Worm (Caenorhabditis elegans): ENCODE results near the gene R148.4.

R148.4 gene

ce11 chrIII:3143657-3144056 lies 27.7 kb upstream of the R148.4 start, which contains the start of gene C44B11.4:
C44B11.4 (minus strand) TSS chrIII:3143757.
- TF ChIP-seq egl-27 (tag; optimal IDR thresholded peaks at IDR 0.05) (no peak), unc-39 (tag; optimal IDR thresholded peaks at IDR 0.05) (no peak), dmd-4 (tag; optimal IDR thresholded peaks at IDR 0.05) (no peak), sem-4 (tag; optimal IDR thresholded peaks at IDR 0.05) (no peak), nhr-77 (tag; optimal IDR thresholded peaks at IDR 0.05) (no peak), ceh-16 (tag; optimal IDR thresholded peaks at IDR 0.05) (no peak), nhr-10 (tag; optimal IDR thresholded peaks at IDR 0.05) (no peak), sma-9 (GFP tag; optimal IDR thresholded peaks at IDR 0.05) (no peak), sma-9 (tag; optimal IDR thresholded peaks at IDR 0.05) (no peak), nhr-237 (tag; optimal IDR thresholded peaks at IDR 0.05) (no peak), F13H6.1 (tag; optimal IDR thresholded peaks at IDR 0.05) (no peak), elt-1 (tag; optimal IDR thresholded peaks at IDR 0.05) (no peak), nhr-11 (tag; optimal IDR thresholded peaks at IDR 0.05) (no peak), nhr-12 (tag; optimal IDR thresholded peaks at IDR 0.05) (no peak), nhr-23 (tag; optimal IDR thresholded peaks at IDR 0.05) (no peak), ama-1 (optimal IDR thresholded peaks at IDR 0.05) (no peak), nhr-129 (tag; optimal IDR thresholded peaks at IDR 0.05) (no peak), sma-3 (GFP tag; optimal IDR thresholded peaks at IDR 0.05) (no peak), nhr-6 (tag; optimal IDR thresholded peaks at IDR 0.05) (no peak), blmp-1 (tag; optimal IDR thresholded peaks at IDR 0.05; ENCODE audit: insufficient read depth) (no peak), ztf-4 (tag; optimal IDR thresholded peaks at IDR 0.05) (no peak)

ce11 chrIII:3152848-3153247 lies 18.5 kb upstream of the R148.4 start, which contains the start of gene C44B11.6:
C44B11.6 (plus strand) TSS chrIII:3153148.
- TF ChIP-seq skn-1 (tag; optimal IDR thresholded peaks at IDR 0.05), result no peak
- TF ChIP-seq nhr-23 (tag; optimal IDR thresholded peaks at IDR 0.05), result no peak
- no peak for TF ChIP-seq lsy-2 (tag; optimal IDR thresholded peaks at IDR 0.05)

DNA sequence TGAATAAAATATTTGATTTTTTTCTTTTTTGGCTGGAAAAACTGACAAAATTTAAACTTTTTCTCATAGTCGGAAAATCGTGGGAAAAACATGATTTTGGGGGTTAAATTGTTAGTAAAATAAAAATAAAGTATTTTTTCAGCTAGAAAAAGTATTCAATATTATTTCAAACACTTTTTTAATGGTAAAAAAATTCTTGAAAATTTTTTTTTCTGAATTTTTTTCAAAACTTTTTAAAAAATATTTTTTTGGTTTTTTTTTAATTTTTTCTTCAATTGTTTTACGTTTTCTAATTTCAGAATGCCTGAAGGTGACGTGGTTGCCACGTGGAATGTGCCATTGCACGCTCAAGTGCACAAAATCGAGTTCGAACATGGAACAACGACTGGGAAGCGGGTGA lies 16.4 kb upstream of the R148.4 start, which contains the start of gene C44B11.1:
Gene C44B11.1, plus strand, starts transcription at position 301 of the 400 bp plus-strand sequence.
- TF ChIP-seq ztf-11 (tag; optimal IDR thresholded peaks at IDR 0.05) (no peak), elt-3 (tag; optimal IDR thresholded peaks at IDR 0.05) (no peak), sem-4 (tag; optimal IDR thresholded peaks at IDR 0.05) (no peak), skn-1 (tag; optimal IDR thresholded peaks at IDR 0.05) (no peak), sma-3 (GFP tag; optimal IDR thresholded peaks at IDR 0.05) (no peak), nhr-6 (tag; optimal IDR thresholded peaks at IDR 0.05) (no peak), C34F6.9 (tag; optimal IDR thresholded peaks at IDR 0.05) (no peak), ceh-16 (tag; optimal IDR thresholded peaks at IDR 0.05) (no peak), nhr-21 (tag; optimal IDR thresholded peaks at IDR 0.05) (no peak), ztf-1 (GFP tag; conservative IDR thresholded peaks at IDR 0.05) (no peak), gmeb-1 (tag; optimal IDR thresholded peaks at IDR 0.05) (no peak), lin-39 (tag; optimal IDR thresholded peaks at IDR 0.05) (no peak), nhr-25 (tag; optimal IDR thresholded peaks at IDR 0.05) (no peak)

DNA sequence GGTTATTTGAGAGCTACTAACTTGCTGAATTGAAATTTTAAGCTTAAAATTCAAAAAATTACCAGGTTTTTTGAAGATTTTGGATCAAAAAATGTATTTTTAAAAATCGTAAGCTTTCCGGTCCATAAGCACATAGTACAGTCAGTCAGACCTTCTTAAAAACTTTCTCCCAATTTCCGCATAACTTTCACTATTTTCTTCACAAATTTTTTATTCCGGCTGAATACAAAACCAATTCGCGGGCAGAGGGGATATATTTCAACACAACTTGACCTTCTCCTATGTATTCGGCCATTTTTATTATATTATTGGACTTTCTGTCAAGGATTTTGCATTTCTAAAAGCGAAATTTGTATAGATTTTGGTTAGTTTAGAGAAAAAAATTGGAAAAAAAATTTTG lies 10.9 kb upstream of the R148.4 start:
- TF ChIP-seq sma-3 (GFP tag; optimal IDR thresholded peaks at IDR 0.05) (no peak), aly-2 (tag; optimal IDR thresholded peaks at IDR 0.05) (no peak), R02D3.7 (tag; optimal IDR thresholded peaks at IDR 0.05) (no peak), F13H6.1 (tag; optimal IDR thresholded peaks at IDR 0.05) (no peak), skn-1 (tag; optimal IDR thresholded peaks at IDR 0.05) (no peak), nhr-25 (tag; optimal IDR thresholded peaks at IDR 0.05) (no peak), blmp-1 (tag; optimal IDR thresholded peaks at IDR 0.05; ENCODE audit: insufficient read depth) (no peak), alr-1 (tag; optimal IDR thresholded peaks at IDR 0.05) (no peak), mab-5 (tag; optimal IDR thresholded peaks at IDR 0.05) (no peak), Y55F3AM.14 (GFP tag; optimal IDR thresholded peaks at IDR 0.05) (no peak), unc-39 (tag; optimal IDR thresholded peaks at IDR 0.05) (no peak), ZK546.5 (tag; optimal IDR thresholded peaks at IDR 0.05) (no peak), lin-11 (tag; optimal IDR thresholded peaks at IDR 0.05) (no peak), peb-1 (tag; optimal IDR thresholded peaks at IDR 0.05) (no peak), nhr-21 (tag; optimal IDR thresholded peaks at IDR 0.05) (no peak), lsy-2 (tag; optimal IDR thresholded peaks at IDR 0.05) (no peak)
